Fruit fly (Drosophila melanogaster) whole organism, prepupa: ENCODE data around the gene Arp1.

Experiments used
- CG10669 ChIP-seq: fragments of 200-800 bp; sonication (Bioruptor generic); optimal IDR thresholded peaks from 3 replicates; lab custom pipeline; 2018; ENCODE audit warnings: missing biosample characterization, mild to moderate bottlenecking, missing genetic modification characterization, moderate library complexity
- CG11294 ChIP-seq: fragments of 200-800 bp; sonication (Bioruptor generic); IDR thresholded peaks from 2 replicates; pipeline ENCODE4 v1.3.6; 2022; ENCODE audit warnings: missing biosample characterization, missing genetic modification characterization
- CG11762 ChIP-seq: fragments of 200-800 bp; sonication (Bioruptor generic); optimal IDR thresholded peaks from 3 replicates; lab custom pipeline; 2016; ENCODE audit warnings: missing biosample characterization, missing genetic modification characterization; ENCODE audit not compliant: insufficient read depth
- CG11902 ChIP-seq: fragments of 200-800 bp; sonication (Bioruptor generic); optimal IDR thresholded peaks from 3 replicates; lab custom pipeline; 2016; ENCODE audit warnings: missing biosample characterization, missing genetic modification characterization
- CG15336 ChIP-seq: fragments of 200-800 bp; sonication (Bioruptor generic); IDR thresholded peaks from 2 replicates; pipeline ENCODE4 v1.3.6; 2022; ENCODE audit warnings: missing biosample characterization, missing genetic modification characterization
- CG31627 ChIP-seq: fragments of 200-800 bp; sonication (Bioruptor generic); optimal IDR thresholded peaks from 3 replicates; lab custom pipeline; 2016; ENCODE audit warnings: missing biosample characterization, missing genetic modification characterization
- CG32006 ChIP-seq: fragments of 200-800 bp; sonication (Bioruptor generic); optimal IDR thresholded peaks from 3 replicates; lab custom pipeline; 2017; ENCODE audit warnings: missing biosample characterization, mild to moderate bottlenecking, missing genetic modification characterization
- CG3919 ChIP-seq: fragments of 200-800 bp; sonication (Bioruptor generic); optimal IDR thresholded peaks from 3 replicates; lab custom pipeline; 2016; ENCODE audit warnings: missing biosample characterization, missing genetic modification characterization
- CG6163 ChIP-seq: fragments of 200-800 bp; sonication (Bioruptor generic); IDR thresholded peaks from 3 replicates; pipeline ENCODE4 v1.3.6; 2022; ENCODE audit warnings: missing biosample characterization, missing genetic modification characterization
- CG6276 ChIP-seq: fragments of 200-800 bp; sonication (Bioruptor generic); optimal IDR thresholded peaks from 2 replicates; lab custom pipeline; 2017; ENCODE audit warnings: missing biosample characterization, mild to moderate bottlenecking, missing genetic modification characterization
- CG6854 ChIP-seq: fragments of 200-800 bp; sonication (Bioruptor generic); optimal IDR thresholded peaks from 2 replicates; lab custom pipeline; 2017; ENCODE audit warnings: missing biosample characterization, mild to moderate bottlenecking, missing genetic modification characterization
- CG8632 ChIP-seq: fragments of 200-800 bp; sonication (Bioruptor generic); optimal IDR thresholded peaks from 3 replicates; lab custom pipeline; 2016; ENCODE audit warnings: missing biosample characterization, missing genetic modification characterization
- CG9139 ChIP-seq: fragments of 200-800 bp; sonication (Bioruptor generic); optimal IDR thresholded peaks from 3 replicates; lab custom pipeline; 2017; ENCODE audit warnings: missing biosample characterization, mild to moderate bottlenecking, missing genetic modification characterization
- Eip75B ChIP-seq: fragments of 200-800 bp; sonication (Bioruptor generic); optimal IDR thresholded peaks from 3 replicates; lab custom pipeline; 2016; ENCODE audit warnings: missing biosample characterization, missing genetic modification characterization
- Eip78C ChIP-seq: fragments of 200-800 bp; sonication (Bioruptor generic); peaks from one replicate; lab custom pipeline; 2016; ENCODE audit warnings: missing biosample characterization, missing genetic modification characterization
- Eip93F ChIP-seq: fragments of 200-800 bp; sonication (Bioruptor generic); optimal IDR thresholded peaks from 2 replicates; lab custom pipeline; 2016; ENCODE audit warnings: missing biosample characterization, mild to moderate bottlenecking, missing genetic modification characterization
- Ets21C ChIP-seq: fragments of 200-800 bp; sonication (Bioruptor generic); optimal IDR thresholded peaks from 3 replicates; lab custom pipeline; 2016; ENCODE audit warnings: missing biosample characterization, missing genetic modification characterization
- Ets96B ChIP-seq: fragments of 200-800 bp; optimal IDR thresholded peaks from 2 replicates; lab custom pipeline; 2019; ENCODE audit warnings: missing biosample characterization, mild to moderate bottlenecking, missing genetic modification characterization, moderate library complexity
- Gug ChIP-seq: fragments of 200-800 bp; sonication (Bioruptor generic); IDR thresholded peaks from 2 replicates; pipeline ENCODE4 v1.3.6; 2022; ENCODE audit warnings: missing biosample characterization, missing genetic modification characterization
- Met ChIP-seq: fragments of 200-800 bp; sonication (Bioruptor generic); optimal IDR thresholded peaks from 3 replicates; lab custom pipeline; 2016; ENCODE audit warnings: missing biosample characterization, missing genetic modification characterization
- OdsH ChIP-seq: fragments of 200-800 bp; sonication (Bioruptor generic); optimal IDR thresholded peaks from 3 replicates; lab custom pipeline; 2016; ENCODE audit warnings: missing biosample characterization, missing genetic modification characterization
- Sox15 ChIP-seq: fragments of 200-800 bp; sonication (Bioruptor generic); optimal IDR thresholded peaks from 3 replicates; lab custom pipeline; 2016; ENCODE audit warnings: missing biosample characterization, missing genetic modification characterization
- acj6 ChIP-seq: fragments of 200-800 bp; sonication (Bioruptor generic); optimal IDR thresholded peaks from 3 replicates; lab custom pipeline; 2016; ENCODE audit warnings: missing biosample characterization, missing genetic modification characterization
- cyc ChIP-seq: fragments of 200-800 bp; sonication (Bioruptor generic); optimal IDR thresholded peaks from 3 replicates; lab custom pipeline; 2016; ENCODE audit warnings: missing biosample characterization, missing genetic modification characterization
- dsx ChIP-seq: fragments of 200-800 bp; optimal IDR thresholded peaks from 3 replicates; lab custom pipeline; 2019; ENCODE audit warnings: missing biosample characterization, mild to moderate bottlenecking, missing genetic modification characterization, moderate library complexity; ENCODE audit not compliant: poor library complexity, severe bottlenecking
- eg ChIP-seq: fragments of 200-800 bp; sonication (Bioruptor generic); IDR thresholded peaks from 3 replicates; pipeline ENCODE4 v1.3.6; 2022; ENCODE audit warnings: missing biosample characterization, missing genetic modification characterization
- fd59A ChIP-seq: fragments of 200-800 bp; sonication (Bioruptor generic); optimal IDR thresholded peaks from 2 replicates; lab custom pipeline; 2017; ENCODE audit warnings: missing biosample characterization, mild to moderate bottlenecking, missing genetic modification characterization, missing genetic modification reagents
- fd85E ChIP-seq: fragments of 200-800 bp; sonication (Bioruptor generic); optimal IDR thresholded peaks from 3 replicates; lab custom pipeline; 2016; ENCODE audit warnings: missing biosample characterization, missing genetic modification characterization
- fkh ChIP-seq: fragments of 200-800 bp; sonication (Bioruptor generic); optimal IDR thresholded peaks from 3 replicates; lab custom pipeline; 2017; ENCODE audit warnings: missing biosample characterization, mild to moderate bottlenecking, missing genetic modification characterization, moderate library complexity
- lz ChIP-seq: fragments of 200-800 bp; sonication (Bioruptor generic); optimal IDR thresholded peaks from 3 replicates; lab custom pipeline; 2016; ENCODE audit warnings: missing biosample characterization, missing genetic modification characterization
- net ChIP-seq: fragments of 200-800 bp; sonication (Bioruptor generic); optimal IDR thresholded peaks from 3 replicates; lab custom pipeline; 2016; ENCODE audit warnings: missing biosample characterization, missing genetic modification characterization
- salr ChIP-seq, 2 experiments: fragments of 200-800 bp; sonication (Bioruptor generic); optimal IDR thresholded peaks; 3 replicates each; lab custom pipeline; 2016 to 2018; ENCODE audit warnings: missing biosample characterization in 2 of 2, missing genetic modification characterization in 2 of 2, mild to moderate bottlenecking in 1 of 2
- spab ChIP-seq: fragments of 200-800 bp; sonication (Bioruptor generic); optimal IDR thresholded peaks from 2 replicates; lab custom pipeline; 2017; ENCODE audit warnings: missing biosample characterization, mild to moderate bottlenecking, missing genetic modification characterization, missing genetic modification reagents
- svp ChIP-seq: fragments of 200-800 bp; sonication (Bioruptor generic); peaks from one replicate; lab custom pipeline; 2016; ENCODE audit warnings: missing biosample characterization, missing genetic modification characterization
- topi ChIP-seq: fragments of 200-800 bp; sonication (Bioruptor generic); optimal IDR thresholded peaks from 3 replicates; lab custom pipeline; 2016; ENCODE audit warnings: missing biosample characterization, missing genetic modification characterization
- vri ChIP-seq: fragments of 200-800 bp; sonication (Bioruptor generic); optimal IDR thresholded peaks from 3 replicates; lab custom pipeline; 2016; ENCODE audit warnings: missing biosample characterization, mild to moderate bottlenecking, missing genetic modification characterization

Arp1 gene

dm6 chr3R:12653511-12654252, 37.9 kb upstream of the Arp1 start (continued):
- TF ChIP-seq CG6163 (GFP tag; lab: Robert Waterston, UW): peak; percentile 39; the same call in 2 of the 3 replicates
- TF ChIP-seq Sox15 (GFP tag; lab: Kevin White, UChicago): no peak
- no peak for TF ChIP-seq CG11902 (GFP tag; lab: Kevin White, UChicago)
- peak; percentile 78; the same call in 1 of the 2 replicates for TF ChIP-seq CG11294
- no peak for TF ChIP-seq CG31627 (GFP tag; lab: Kevin White, UChicago)
- TF ChIP-seq fd85E (GFP tag; lab: Kevin White, UChicago): no peak
- TF ChIP-seq CG10669 (GFP tag; lab: Kevin White, UChicago): no peak
- TF ChIP-seq Ets96B: no peak
- TF ChIP-seq Gug (GFP tag; lab: Robert Waterston, UW): peak; percentile 68

- TF ChIP-seq CG6276 (no peak), CG15336 (GFP tag; lab: Robert Waterston, UW) (no peak), lz (GFP tag; lab: Kevin White, UChicago) (no peak), Eip75B (GFP tag; lab: Kevin White, UChicago) (no peak), salr (GFP tag; optimal IDR thresholded peaks at IDR 0.05; lab: Kevin White, UChicago) (no peak), fd59A (no peak), OdsH (GFP tag; lab: Kevin White, UChicago) (no peak), CG6854 (GFP tag; lab: Kevin White, UChicago) (no peak), topi (no peak), Ets21C (GFP tag; lab: Kevin White, UChicago) (no peak), Sox15 (GFP tag; lab: Kevin White, UChicago) (no peak), svp (GFP tag; lab: Kevin White, UChicago) (no peak)
These were observed 37.3 kb upstream of the Arp1 start, which contains the start of gene CG6225 for dm6 chr3R:12654253-12654623. Gene CG6225 (plus strand): TSS chr3R:12654577.

DNA sequence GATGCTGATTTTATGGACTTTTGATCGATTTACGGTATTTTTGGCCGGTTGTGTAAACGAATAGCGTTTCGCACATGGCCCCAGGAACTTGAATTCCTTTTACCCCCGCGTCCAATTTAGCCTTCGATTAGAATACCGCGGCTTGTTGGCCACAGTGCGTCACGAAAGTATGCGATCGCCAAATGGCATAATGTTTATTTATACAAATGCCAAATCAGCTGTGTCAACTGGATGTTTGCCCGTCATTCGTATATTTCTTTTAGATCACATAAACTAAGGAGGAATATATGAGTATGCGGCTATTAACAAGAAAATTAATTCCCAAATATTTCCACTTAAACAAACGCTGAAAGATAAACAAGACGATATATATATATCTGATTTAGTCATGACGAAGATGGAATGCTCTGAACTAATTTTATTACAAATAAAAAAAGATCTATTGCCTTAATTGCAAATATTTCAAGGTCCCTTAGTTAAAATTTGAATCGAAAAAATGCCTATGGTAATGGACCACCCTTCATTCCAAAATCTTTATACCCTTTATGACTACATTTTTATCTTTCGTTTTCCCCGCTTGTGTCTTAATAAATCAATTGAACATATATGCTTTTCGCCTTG, 34.5 kb upstream of the Arp1 start:
- TF ChIP-seq Eip93F (no peak), fkh (GFP tag; lab: Kevin White, UChicago) (peak; percentile 63), CG11762 (GFP tag; lab: Kevin White, UChicago) (no peak), dsx (GFP tag; lab: Kevin White, UChicago) (no peak), svp (GFP tag; lab: Kevin White, UChicago) (peak; percentile 12), CG10669 (GFP tag; lab: Kevin White, UChicago) (no peak)
- TF ChIP-seq, all 60 proteins: peak for 2

DNA sequence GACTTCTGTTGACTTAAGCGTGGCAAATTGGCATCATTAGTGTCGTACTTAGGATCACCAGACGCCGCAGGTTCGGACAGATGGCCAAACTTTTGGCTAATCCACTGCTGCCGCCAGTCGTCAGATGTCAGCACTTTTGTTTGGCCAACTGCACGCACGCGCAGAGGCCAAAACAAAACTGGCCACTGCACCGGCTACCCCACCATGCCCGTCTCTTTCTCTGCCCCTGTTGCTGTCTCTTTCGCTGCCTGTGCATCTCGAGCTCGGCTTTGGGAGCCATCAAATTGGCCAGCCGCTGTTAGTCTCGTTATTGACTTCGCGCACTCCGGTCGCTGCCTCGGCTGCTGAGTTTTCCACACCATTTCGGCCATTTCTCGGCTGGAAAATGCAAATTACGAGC, 29.0 kb upstream of the Arp1 start, which contains the start of gene CG14395:
Gene CG14395, plus strand, starts transcription at position 301 of the 400 bp plus-strand sequence.
- no peak for TF ChIP-seq CG8632 (GFP tag; lab: Kevin White, UChicago)
- TF ChIP-seq Eip78C: no peak
- no peak for TF ChIP-seq Met (GFP tag; lab: Kevin White, UChicago)
- no peak for TF ChIP-seq fkh (GFP tag; lab: Kevin White, UChicago)
- no peak for TF ChIP-seq cyc (GFP tag; lab: Kevin White, UChicago)
- no peak for TF ChIP-seq vri
- peak; percentile 36; the same call in 1 of the 3 replicates for TF ChIP-seq eg
- TF ChIP-seq, all 60 proteins: peak for 1

DNA sequence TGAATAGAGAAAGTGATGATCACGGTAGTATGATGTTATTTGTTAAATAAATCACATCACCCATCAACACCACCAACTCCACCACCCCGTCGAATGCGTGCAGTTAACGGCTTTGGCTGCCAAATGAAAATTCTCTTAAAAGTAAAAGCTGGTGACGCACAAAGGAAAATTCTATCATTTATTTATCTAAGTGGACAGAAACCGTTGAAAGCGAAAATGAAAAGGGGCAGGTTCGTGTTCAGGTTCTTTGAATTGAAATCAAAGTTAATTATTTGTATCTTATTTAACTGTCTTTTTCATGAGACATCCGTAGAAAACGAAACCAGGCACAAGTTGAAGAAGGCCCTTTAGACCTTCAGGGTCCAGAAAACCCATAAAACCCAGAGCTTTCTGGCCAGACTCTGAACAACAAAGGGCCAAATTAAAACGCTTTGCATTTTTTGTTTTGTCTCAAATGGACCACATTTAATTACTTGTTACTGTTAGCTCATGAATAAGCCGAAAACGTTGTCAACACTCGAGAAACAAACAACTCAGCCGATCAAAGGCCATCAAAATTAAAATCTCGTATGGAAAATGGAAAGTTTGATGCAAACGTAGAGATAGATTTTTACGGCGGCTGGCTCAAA, 25.2 kb upstream of the Arp1 start:
- no peak for TF ChIP-seq net (GFP tag; lab: Kevin White, UChicago)
- TF ChIP-seq vri: no peak
- TF ChIP-seq fd85E (GFP tag; lab: Kevin White, UChicago): no peak
- no peak for TF ChIP-seq CG32006 (GFP tag; lab: Kevin White, UChicago)
- TF ChIP-seq Eip75B (GFP tag; lab: Kevin White, UChicago): no peak
- TF ChIP-seq acj6 (GFP tag; lab: Kevin White, UChicago): no peak
- no peak for TF ChIP-seq CG6163 (GFP tag; lab: Robert Waterston, UW)
- no peak for TF ChIP-seq cyc (GFP tag; lab: Kevin White, UChicago)
- TF ChIP-seq CG3919: no peak
- TF ChIP-seq CG8632 (GFP tag; lab: Kevin White, UChicago): no peak
- no peak for TF ChIP-seq spab (GFP tag; lab: Kevin White, UChicago)
- no peak for TF ChIP-seq OdsH (GFP tag; lab: Kevin White, UChicago)
- TF ChIP-seq CG9139 (GFP tag; lab: Kevin White, UChicago): no peak
- TF ChIP-seq, all 60 proteins: peak for 0
